Worm (Caenorhabditis elegans): ENCODE results near the gene usp-33.

usp-33 gene

ce11 chrX:15626119-15626850 lies 35.1 kb downstream of the usp-33 start:
- TF ChIP-seq him-1 (tag; optimal IDR thresholded peaks at IDR 0.05): no peak
- TF ChIP-seq W03F9.2 (tag; optimal IDR thresholded peaks at IDR 0.05): no peak
- no peak for TF ChIP-seq dao-5 (tag; optimal IDR thresholded peaks at IDR 0.05)

- no peak for TF ChIP-seq W03F9.2 (tag; optimal IDR thresholded peaks at IDR 0.05)
- TF ChIP-seq him-1 (tag; optimal IDR thresholded peaks at IDR 0.05): no peak
- no peak for TF ChIP-seq dao-5 (tag; optimal IDR thresholded peaks at IDR 0.05)
Observed at ce11 chrX:15627814-15628213, 36.6 kb downstream of the usp-33 start.

- TF ChIP-seq him-1 (tag; optimal IDR thresholded peaks at IDR 0.05) (no peak), W03F9.2 (tag; optimal IDR thresholded peaks at IDR 0.05) (no peak), dao-5 (tag; optimal IDR thresholded peaks at IDR 0.05) (no peak)
Observed at ce11 chrX:15628945-15629344, 37.8 kb downstream of the usp-33 start.

ce11 chrX:15629615-15630014 lies 38.4 kb downstream of the usp-33 start:
- TF ChIP-seq him-1 (tag; optimal IDR thresholded peaks at IDR 0.05) (no peak), dao-5 (tag; optimal IDR thresholded peaks at IDR 0.05) (no peak), W03F9.2 (tag; optimal IDR thresholded peaks at IDR 0.05) (no peak)

ce11 chrX:15630340-15630739 lies 39.2 kb downstream of the usp-33 start, which contains the start of gene K09E9.4:
K09E9.4 (minus strand) TSS chrX:15630440.
- TF ChIP-seq dao-5 (tag; optimal IDR thresholded peaks at IDR 0.05) (no peak), him-1 (tag; optimal IDR thresholded peaks at IDR 0.05) (no peak), W03F9.2 (tag; optimal IDR thresholded peaks at IDR 0.05) (no peak)

ce11 chrX:15630790-15631204 lies 39.6 kb downstream of the usp-33 start:
- TF ChIP-seq him-1 (tag; optimal IDR thresholded peaks at IDR 0.05) (no peak), W03F9.2 (tag; optimal IDR thresholded peaks at IDR 0.05) (no peak), dao-5 (tag; optimal IDR thresholded peaks at IDR 0.05) (no peak)

ce11 chrX:15633964-15634363 lies 42.8 kb downstream of the usp-33 start:
- TF ChIP-seq W03F9.2 (tag; optimal IDR thresholded peaks at IDR 0.05) (no peak), dao-5 (tag; optimal IDR thresholded peaks at IDR 0.05) (no peak), him-1 (tag; optimal IDR thresholded peaks at IDR 0.05) (peak; percentile 57)

- TF ChIP-seq W03F9.2 (tag; optimal IDR thresholded peaks at IDR 0.05): no peak
Observed at ce11 chrX:15640603-15641002, 49.4 kb downstream of the usp-33 start, which contains the start of gene K09E9.7. K09E9.7 (plus strand) TSS chrX:15640903.

- no peak for TF ChIP-seq W03F9.2 (tag; optimal IDR thresholded peaks at IDR 0.05)
- TF ChIP-seq dao-5 (tag; optimal IDR thresholded peaks at IDR 0.05): no peak
- no peak for TF ChIP-seq him-1 (tag; optimal IDR thresholded peaks at IDR 0.05)
Observed at ce11 chrX:15641380-15641779, 50.2 kb downstream of the usp-33 start.

- TF ChIP-seq dao-5 (tag; optimal IDR thresholded peaks at IDR 0.05) (no peak), him-1 (tag; optimal IDR thresholded peaks at IDR 0.05) (no peak), W03F9.2 (tag; optimal IDR thresholded peaks at IDR 0.05) (no peak)
Observed at ce11 chrX:15642638-15643037, 51.5 kb downstream of the usp-33 start, which contains the start of gene H08J19.1. H08J19.1 (plus strand) TSS chrX:15642938.

All from whole organism, L4/young adult.